Worm (Caenorhabditis elegans): ENCODE results near the gene idh-2.

idh-2 gene

DNA sequence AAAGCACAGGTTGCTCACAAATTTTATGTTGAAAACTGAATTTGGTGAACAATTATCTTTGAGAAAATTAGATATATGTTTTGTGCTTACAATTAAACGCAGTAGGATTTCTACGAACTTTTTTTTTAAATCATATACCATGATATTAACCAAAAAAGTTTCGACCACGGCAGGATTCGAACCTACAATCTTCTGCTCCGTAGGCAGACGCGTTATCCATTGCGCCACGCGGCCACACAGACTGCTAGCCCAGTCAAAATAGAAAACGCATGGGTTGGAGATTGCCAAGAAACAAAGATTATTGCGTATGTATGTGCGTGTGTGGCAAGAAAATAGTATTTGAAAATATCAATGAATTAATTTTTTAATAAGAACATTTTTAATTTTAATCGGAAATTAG is 36.6 kb downstream of the idh-2 start (continued):
- peak; percentile 65 to 70 for TF ChIP-seq daf-16 (GFP tag; optimal IDR thresholded peaks at IDR 0.05)
- TF ChIP-seq daf-16 (tag; optimal IDR thresholded peaks at IDR 0.05) = peak; percentile 49
- TF ChIP-seq dve-1 (tag; optimal IDR thresholded peaks at IDR 0.05; ENCODE audit: insufficient read depth) = peak; percentile 64
- no peak; the same call in 1 of the 2 replicates for TF ChIP-seq ceh-20 (GFP tag; IDR thresholded peaks at IDR 0.05)
- peak; percentile 52 for TF ChIP-seq lir-3 (tag; optimal IDR thresholded peaks at IDR 0.05)
- TF ChIP-seq aha-1 (tag) = no peak
- TF ChIP-seq unc-39 (tag; optimal IDR thresholded peaks at IDR 0.05) = no peak
- TF ChIP-seq ceh-44 (GFP tag; IDR thresholded peaks at IDR 0.05) = peak; percentile 33; the same call in 1 of the 2 replicates
- no peak for TF ChIP-seq zag-1 (tag; optimal IDR thresholded peaks at IDR 0.05)

DNA sequence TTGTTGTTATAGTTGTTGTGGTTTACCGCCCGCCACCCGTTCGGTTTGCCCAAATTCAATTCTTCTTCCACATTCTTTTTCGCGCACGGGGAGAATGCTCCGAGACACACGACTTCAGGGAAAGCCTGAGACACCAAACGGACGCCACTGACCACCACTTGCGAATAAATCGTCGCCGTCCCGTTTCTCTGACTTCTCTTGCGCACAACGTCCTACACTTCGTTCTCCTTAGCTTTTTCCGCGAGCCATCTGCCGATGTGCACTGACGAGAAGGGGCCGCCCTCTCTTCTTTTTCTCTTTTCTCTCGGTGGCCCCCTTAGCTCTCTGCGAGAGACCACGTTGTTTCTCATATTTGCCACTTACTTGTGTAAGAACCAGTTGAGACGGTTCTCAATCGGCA is 41.3 kb downstream of the idh-2 start, which contains the start of gene C03A3.1:
Gene C03A3.1 (plus strand): TSS at position 291 of the 400 bp plus-strand sequence.
- TF ChIP-seq attf-4 (tag; optimal IDR thresholded peaks at IDR 0.05) (no peak), F44E2.7 (GFP tag; IDR thresholded peaks at IDR 0.05) (no peak), F10B5.3 (tag; optimal IDR thresholded peaks at IDR 0.05) (no peak), lim-7 (GFP tag; IDR thresholded peaks at IDR 0.05) (no peak), nhr-25 (tag; optimal IDR thresholded peaks at IDR 0.05; ENCODE audit: borderline replicate concordance, insufficient read depth) (no peak), saeg-2 (GFP tag; IDR thresholded peaks at IDR 0.05) (0 out of 2 replicates have a peak, but pooled peaks have one; percentile 9), unc-39 (tag; optimal IDR thresholded peaks at IDR 0.05) (no peak), gei-8 (GFP tag; optimal IDR thresholded peaks at IDR 0.05) (no peak), Y48G9A.11 (GFP tag; IDR thresholded peaks at IDR 0.05) (no peak), nhr-111 (GFP tag; optimal IDR thresholded peaks at IDR 0.05) (no peak), ama-1 (optimal IDR thresholded peaks at IDR 0.05) (no peak), nhr-6 (tag; optimal IDR thresholded peaks at IDR 0.05) (no peak), nhr-102 (tag; optimal IDR thresholded peaks at IDR 0.05) (no peak), daf-19 (GFP tag; conservative IDR thresholded peaks at IDR 0.05) (no peak), skn-1 (tag; optimal IDR thresholded peaks at IDR 0.05) (no peak), Y105C5A.15 (GFP tag; IDR thresholded peaks at IDR 0.05) (no peak), jun-1 (tag; optimal IDR thresholded peaks at IDR 0.05) (no peak), snpc-1.2 (GFP tag; IDR thresholded peaks at IDR 0.05) (no peak), set-16 (GFP tag; IDR thresholded peaks at IDR 0.05) (peak; percentile 50), lin-29 (GFP tag; IDR thresholded peaks at IDR 0.05) (no peak), spr-1 (tag; optimal IDR thresholded peaks at IDR 0.05) (no peak), ceh-28 (tag; optimal IDR thresholded peaks at IDR 0.05) (no peak), dve-1 (tag; optimal IDR thresholded peaks at IDR 0.05; ENCODE audit: insufficient read depth) (no peak), lsy-2 (tag; optimal IDR thresholded peaks at IDR 0.05) (peak in 1 of 2 experiments; percentile 16), ceh-20 (GFP tag; IDR thresholded peaks at IDR 0.05) (no peak), lin-15B (tag; optimal IDR thresholded peaks at IDR 0.05) (no peak), rbr-2 (tag; optimal IDR thresholded peaks at IDR 0.05) (peak; percentile 48), vab-7 (GFP tag; IDR thresholded peaks at IDR 0.05) (no peak), hlh-30 (tag; optimal IDR thresholded peaks at IDR 0.05; ENCODE audit: insufficient read depth) (peak; percentile 17), hmg-1.1 (GFP tag; IDR thresholded peaks at IDR 0.05) (peak; percentile 51; the same call in 1 of the 2 replicates), lin-38 (GFP tag; IDR thresholded peaks at IDR 0.05) (no peak), daf-8 (GFP tag; IDR thresholded peaks at IDR 0.05) (no peak), unc-130 (GFP tag; optimal IDR thresholded peaks at IDR 0.05) (no peak)

Measured in whole organism, L4 larva.